Worm (Caenorhabditis elegans) whole organism, L3 larva: Measurements from ENCODE around the gene acs-14.
A peak's percentile ranks its signal among the peaks of the same experiment; 100 is the strongest.

Experiments used
- R02D3.7 ChIP-seq: fragments of 150-350 bp; optimal IDR thresholded peaks from 2 replicates; lab custom pipeline; 2014; ENCODE audit warnings: missing biosample characterization, missing genetic modification characterization
- ZK546.5 ChIP-seq: sonication (generic microtip); optimal IDR thresholded peaks from 2 replicates; lab custom pipeline; 2017; ENCODE audit warnings: missing biosample characterization, missing genetic modification characterization
- aly-2 ChIP-seq: fragments of 150-350 bp; optimal IDR thresholded peaks from 2 replicates; lab custom pipeline; 2014; ENCODE audit warnings: missing biosample characterization, missing genetic modification characterization
- ama-1 ChIP-seq: fragments of 150-350 bp; optimal IDR thresholded peaks from 2 replicates; lab custom pipeline; 2018
- ceh-16 ChIP-seq: sonication (generic microtip); optimal IDR thresholded peaks from 2 replicates; lab custom pipeline; 2017; ENCODE audit warnings: missing biosample characterization, missing genetic modification characterization
- ceh-28 ChIP-seq: fragments of 150-350 bp; optimal IDR thresholded peaks from 2 replicates; lab custom pipeline; 2014; ENCODE audit warnings: missing biosample characterization, missing genetic modification reagents, missing genetic modification characterization
- ceh-82 ChIP-seq: fragments of 150-350 bp; optimal IDR thresholded peaks from 2 replicates; lab custom pipeline; 2014; ENCODE audit warnings: missing biosample characterization, missing genetic modification characterization
- ceh-9 ChIP-seq: sonication (generic microtip); optimal IDR thresholded peaks from 2 replicates; lab custom pipeline; 2018; ENCODE audit warnings: missing biosample characterization, missing genetic modification characterization
- egl-27 ChIP-seq: sonication (generic microtip); optimal IDR thresholded peaks from 4 replicates; lab custom pipeline; 2017; ENCODE audit warnings: missing biosample characterization, missing genetic modification reagents, missing genetic modification characterization
- egl-5 ChIP-seq: fragments of 150-350 bp; optimal IDR thresholded peaks from 2 replicates; lab custom pipeline; 2017; ENCODE audit warnings: missing biosample characterization, missing genetic modification reagents, missing genetic modification characterization, inconsistent platforms
- elt-1 ChIP-seq: fragments of 150-350 bp; optimal IDR thresholded peaks from 2 replicates; lab custom pipeline; 2014; ENCODE audit warnings: missing biosample characterization, missing genetic modification characterization
- elt-2 ChIP-seq: sonication (generic microtip); optimal IDR thresholded peaks from 2 replicates; lab custom pipeline; 2016; ENCODE audit warnings: missing genetic modification reagents, mild to moderate bottlenecking, missing genetic modification characterization, missing compliant biosample characterization
- elt-3 ChIP-seq, 3 experiments: fragments of 150-350 bp in 1 of 3; sonication (generic microtip) in 2 of 3; optimal IDR thresholded peaks; 2 replicates in 2 of 3; 4 replicates in 1 of 3; lab custom pipeline; 2014 to 2017; ENCODE audit warnings: missing biosample characterization in 3 of 3, missing genetic modification characterization in 3 of 3
- eor-1 ChIP-seq, 2 experiments: fragments of 150-350 bp; optimal IDR thresholded peaks; 2 replicates each; lab custom pipeline; 2014 to 2018; ENCODE audit warnings: missing biosample characterization in 2 of 2, missing genetic modification characterization in 2 of 2
- fkh-10 ChIP-seq: sonication (generic microtip); optimal IDR thresholded peaks from 2 replicates; lab custom pipeline; 2017; ENCODE audit warnings: missing biosample characterization, missing genetic modification reagents, missing genetic modification characterization
- fkh-2 ChIP-seq: fragments of 150-350 bp; optimal IDR thresholded peaks from 2 replicates; lab custom pipeline; 2014; ENCODE audit warnings: missing biosample characterization, missing genetic modification reagents, missing genetic modification characterization
- fos-1 ChIP-seq: fragments of 150-350 bp; optimal IDR thresholded peaks from 2 replicates; lab custom pipeline; 2014; ENCODE audit warnings: missing biosample characterization, missing genetic modification characterization
- hmg-11 ChIP-seq: sonication (generic microtip); optimal IDR thresholded peaks from 2 replicates; lab custom pipeline; 2016; ENCODE audit warnings: missing genetic modification characterization, missing compliant biosample characterization
- jun-1 ChIP-seq: fragments of 150-350 bp; optimal IDR thresholded peaks from 2 replicates; lab custom pipeline; 2014; ENCODE audit warnings: missing biosample characterization, missing genetic modification reagents, missing genetic modification characterization
- lin-15B ChIP-seq: fragments of 150-350 bp; optimal IDR thresholded peaks from 2 replicates; lab custom pipeline; 2014; ENCODE audit warnings: missing biosample characterization, missing genetic modification characterization
- lin-39 ChIP-seq: fragments of 150-350 bp; optimal IDR thresholded peaks from 2 replicates; lab custom pipeline; 2018; ENCODE audit warnings: missing biosample characterization, missing genetic modification reagents, missing genetic modification characterization
- lsy-12 ChIP-seq: sonication (generic microtip); optimal IDR thresholded peaks from 2 replicates; lab custom pipeline; 2016; ENCODE audit warnings: mild to moderate bottlenecking, missing genetic modification characterization, missing compliant biosample characterization
- mdl-1 ChIP-seq: fragments of 150-350 bp; optimal IDR thresholded peaks from 2 replicates; lab custom pipeline; 2014; ENCODE audit warnings: missing biosample characterization, missing genetic modification characterization
- mml-1 ChIP-seq: fragments of 150-350 bp; sonication (generic microtip); optimal IDR thresholded peaks from 3 replicates; lab custom pipeline; 2014; ENCODE audit warnings: missing biosample characterization, missing genetic modification characterization
- nfya-1 ChIP-seq: sonication (generic microtip); optimal IDR thresholded peaks from 2 replicates; lab custom pipeline; 2017; ENCODE audit warnings: missing genetic modification characterization, mild to moderate bottlenecking, missing compliant biosample characterization, antibody characterized with exemption, moderate library complexity; ENCODE audit not compliant: insufficient read depth
- nhr-12 ChIP-seq: fragments of 150-350 bp; optimal IDR thresholded peaks from 2 replicates; lab custom pipeline; 2014; ENCODE audit warnings: missing biosample characterization, missing genetic modification characterization
- nhr-23 ChIP-seq: fragments of 150-350 bp; optimal IDR thresholded peaks from 2 replicates; lab custom pipeline; 2014; ENCODE audit warnings: missing biosample characterization, missing genetic modification reagents, missing genetic modification characterization
- nhr-25 ChIP-seq: sonication (generic microtip); optimal IDR thresholded peaks from 2 replicates; lab custom pipeline; 2017; ENCODE audit warnings: missing biosample characterization, missing genetic modification characterization
- nhr-28 ChIP-seq: fragments of 150-350 bp; optimal IDR thresholded peaks from 2 replicates; lab custom pipeline; 2014; ENCODE audit warnings: missing biosample characterization, missing genetic modification characterization
- nhr-43 ChIP-seq: sonication (generic microtip); optimal IDR thresholded peaks from 2 replicates; lab custom pipeline; 2016; ENCODE audit warnings: mild to moderate bottlenecking, missing genetic modification characterization, missing compliant biosample characterization; ENCODE audit not compliant: poor library complexity, severe bottlenecking
- nhr-67 ChIP-seq: fragments of 150-350 bp; optimal IDR thresholded peaks from 2 replicates; lab custom pipeline; 2014; ENCODE audit warnings: missing biosample characterization, missing genetic modification characterization
- nhr-76 ChIP-seq: fragments of 150-350 bp; sonication (generic microtip); optimal IDR thresholded peaks from 5 replicates; lab custom pipeline; 2014; ENCODE audit warnings: missing biosample characterization, missing genetic modification characterization
- nhr-77 ChIP-seq: fragments of 150-350 bp; optimal IDR thresholded peaks from 2 replicates; lab custom pipeline; 2014; ENCODE audit warnings: missing biosample characterization, missing genetic modification characterization
- pha-4 ChIP-seq: fragments of 150-350 bp; optimal IDR thresholded peaks from 2 replicates; lab custom pipeline; 2014; ENCODE audit warnings: missing biosample characterization, missing genetic modification reagents, missing genetic modification characterization
- pqm-1 ChIP-seq: fragments of 150-350 bp; optimal IDR thresholded peaks from 2 replicates; lab custom pipeline; 2017; ENCODE audit warnings: missing biosample characterization, missing genetic modification characterization, inconsistent platforms
- sea-2 ChIP-seq: fragments of 150-350 bp; sonication (generic microtip); optimal IDR thresholded peaks from 4 replicates; lab custom pipeline; 2014; ENCODE audit warnings: missing biosample characterization, missing genetic modification reagents, missing genetic modification characterization
- skn-1 ChIP-seq: fragments of 150-350 bp; optimal IDR thresholded peaks from 2 replicates; lab custom pipeline; 2014; ENCODE audit warnings: missing biosample characterization, missing genetic modification characterization
- snpc-4 ChIP-seq: fragments of 150-350 bp; optimal IDR thresholded peaks from 2 replicates; lab custom pipeline; 2014; ENCODE audit warnings: missing biosample characterization, missing genetic modification characterization
- tbx-2 ChIP-seq: sonication (generic microtip); optimal IDR thresholded peaks from 2 replicates; lab custom pipeline; 2016; ENCODE audit warnings: mild to moderate bottlenecking, missing genetic modification characterization, missing compliant biosample characterization
- unc-39 ChIP-seq: sonication (generic microtip); optimal IDR thresholded peaks from 4 replicates; lab custom pipeline; 2017; ENCODE audit warnings: missing biosample characterization, missing genetic modification characterization
- unc-62 ChIP-seq: fragments of 150-350 bp; sonication (generic microtip); optimal IDR thresholded peaks from 4 replicates; lab custom pipeline; 2014; ENCODE audit warnings: missing biosample characterization, missing genetic modification reagents, missing genetic modification characterization
- zag-1 ChIP-seq: fragments of 150-350 bp; optimal IDR thresholded peaks from 2 replicates; lab custom pipeline; 2014; ENCODE audit warnings: missing biosample characterization, missing genetic modification characterization
- ztf-4 ChIP-seq: fragments of 150-350 bp; optimal IDR thresholded peaks from 2 replicates; lab custom pipeline; 2014; ENCODE audit warnings: missing biosample characterization, missing genetic modification characterization

The acs-14 gene

ce11 chrV:9546860-9547269 is 38.9 kb downstream of the acs-14 start, which contains the start of gene his-37 (continued):
- TF ChIP-seq ceh-9 (tag; lab: Kevin White, UChicago) (no peak), tbx-2 (tag; lab: Kevin White, UChicago) (peak; percentile 97), jun-1 (peak; percentile 98), pha-4 (tag; lab: Kevin White, UChicago) (peak; percentile 98), aly-2 (tag; lab: Kevin White, UChicago) (peak; percentile 64), ceh-16 (tag; lab: Kevin White, UChicago) (peak; percentile 72), nhr-25 (tag; lab: Kevin White, UChicago) (peak; percentile 100), egl-5 (tag; lab: Kevin White, UChicago) (peak; percentile 87), unc-62 (GFP tag; lab: Kevin White, UChicago) (peak; percentile 97), unc-39 (tag; lab: Kevin White, UChicago) (no peak), ama-1 (lab: Kevin White, UChicago) (peak; percentile 88), nhr-43 (tag; lab: Kevin White, UChicago) (peak; percentile 98), lin-15B (tag; lab: Kevin White, UChicago) (peak; percentile 95), nhr-28 (tag; lab: Kevin White, UChicago) (peak; percentile 71), R02D3.7 (tag; lab: Kevin White, UChicago) (peak; percentile 89), elt-1 (peak; percentile 88), hmg-11 (tag; lab: Kevin White, UChicago) (peak; percentile 91), nfya-1 (peak; percentile 98), lsy-12 (tag; lab: Kevin White, UChicago) (peak; percentile 99)
- TF ChIP-seq, all 47 proteins: peak for 40

ce11 chrV:9549459-9549858 is 41.5 kb downstream of the acs-14 start, which contains the start of gene nstp-10:
Gene nstp-10, minus strand, starts transcription at chrV:9549836.
- TF ChIP-seq fos-1 (no peak), pqm-1 (tag; lab: Kevin White, UChicago) (no peak), unc-39 (tag; lab: Kevin White, UChicago) (no peak), nhr-23 (tag; lab: Kevin White, UChicago) (peak; percentile 18), unc-62 (GFP tag; lab: Kevin White, UChicago) (no peak), mml-1 (no peak), lin-15B (tag; lab: Kevin White, UChicago) (peak; percentile 18), ztf-4 (no peak), fkh-2 (tag; lab: Kevin White, UChicago) (no peak), skn-1 (tag; lab: Kevin White, UChicago) (no peak), tbx-2 (tag; lab: Kevin White, UChicago) (no peak), nhr-77 (tag; lab: Kevin White, UChicago) (no peak), elt-2 (tag; lab: Kevin White, UChicago) (peak; percentile 3), nhr-67 (tag; lab: Kevin White, UChicago) (no peak), ceh-82 (tag; lab: Kevin White, UChicago) (no peak), jun-1 (no peak), R02D3.7 (tag; lab: Kevin White, UChicago) (no peak), nhr-25 (tag; lab: Kevin White, UChicago) (peak; percentile 22), ZK546.5 (tag; lab: Kevin White, UChicago) (no peak), pha-4 (tag; lab: Kevin White, UChicago) (peak; percentile 54), nhr-76 (tag; lab: Kevin White, UChicago) (no peak), sea-2 (GFP tag; lab: Kevin White, UChicago) (no peak), eor-1 (tag; optimal IDR thresholded peaks at IDR 0.05; lab: Kevin White, UChicago) (no peak), snpc-4 (tag; lab: Kevin White, UChicago) (peak; percentile 24), egl-27 (no peak), hmg-11 (tag; lab: Kevin White, UChicago) (no peak), egl-5 (tag; lab: Kevin White, UChicago) (no peak), mdl-1 (tag; lab: Kevin White, UChicago) (no peak), lsy-12 (tag; lab: Kevin White, UChicago) (no peak), ceh-9 (tag; lab: Kevin White, UChicago) (no peak), ama-1 (lab: Kevin White, UChicago) (no peak), lin-39 (tag; lab: Kevin White, UChicago) (no peak), aly-2 (tag; lab: Kevin White, UChicago) (no peak), nhr-43 (tag; lab: Kevin White, UChicago) (no peak), elt-1 (no peak), ceh-28 (tag; lab: Kevin White, UChicago) (no peak), elt-3 (tag; optimal IDR thresholded peaks at IDR 0.05; lab: Kevin White, UChicago) (no peak), nhr-28 (tag; lab: Kevin White, UChicago) (no peak), fkh-10 (GFP tag; lab: Kevin White, UChicago) (no peak), ceh-16 (tag; lab: Kevin White, UChicago) (no peak), zag-1 (tag; lab: Kevin White, UChicago) (no peak), nhr-12 (tag; lab: Kevin White, UChicago) (no peak), nfya-1 (peak; percentile 25)
